Fruit fly (Drosophila melanogaster): ENCODE measurements around the gene Rsod.

Rsod gene

dm6 chr3R:30164162-30164561 is 6.8 kb downstream of the Rsod start (continued):
- TF ChIP-seq CG17359 (tag; optimal IDR thresholded peaks at IDR 0.05), result peak; percentile 43
- TF ChIP-seq Drgx (GFP tag; IDR thresholded peaks at IDR 0.05), result peak; percentile 86
- no peak for TF ChIP-seq danr (GFP tag; IDR thresholded peaks at IDR 0.05)
- TF ChIP-seq CG14014 (GFP tag; IDR thresholded peaks at IDR 0.05), result peak; percentile 58
- no peak for TF ChIP-seq pros (GFP tag; optimal IDR thresholded peaks at IDR 0.05)
- TF ChIP-seq CG11504 (tag; optimal IDR thresholded peaks at IDR 0.05), result no peak
- peak; percentile 27 for TF ChIP-seq btn (GFP tag; optimal IDR thresholded peaks at IDR 0.05)
- TF ChIP-seq slbo (GFP tag; IDR thresholded peaks at IDR 0.05), result 0 out of 2 replicates have a peak, but pooled peaks have one; percentile 9
- no peak for TF ChIP-seq CG12155 (GFP tag; optimal IDR thresholded peaks at IDR 0.05)
- peak; percentile 45 for TF ChIP-seq esg (GFP tag; conservative IDR thresholded peaks at IDR 0.05)
- TF ChIP-seq CG11560 (tag; IDR thresholded peaks at IDR 0.05), result 0 out of 3 replicates have a peak, but pooled peaks have one; percentile 33
- no peak for TF ChIP-seq Rfx (GFP tag; IDR thresholded peaks at IDR 0.05)
- TF ChIP-seq H2.0 (GFP tag; IDR thresholded peaks at IDR 0.05), result 0 out of 2 replicates have a peak, but pooled peaks have one; percentile 30
- peak; percentile 48 for TF ChIP-seq ttk (GFP tag; IDR thresholded peaks at IDR 0.05)
- peak; percentile 40 for TF ChIP-seq CG18262 (tag; optimal IDR thresholded peaks at IDR 0.05)
- peak; percentile 17 for TF ChIP-seq slp2 (GFP tag; optimal IDR thresholded peaks at IDR 0.05)
- TF ChIP-seq dysf (GFP tag; IDR thresholded peaks at IDR 0.05), result peak; percentile 61; the same call in 2 of the 3 replicates
- no peak for TF ChIP-seq pan (optimal IDR thresholded peaks at IDR 0.05)
- peak in 1 of 2 experiments; percentile 62 for TF ChIP-seq pan (GFP tag; optimal IDR thresholded peaks at IDR 0.05 in 1 of 2, IDR thresholded peaks at IDR 0.05 in 1 of 2)
- peak; percentile 4 for TF ChIP-seq CG13424 (tag; optimal IDR thresholded peaks at IDR 0.05)
- TF ChIP-seq Ada2b (GFP tag; IDR thresholded peaks at IDR 0.05), result peak; percentile 28; the same call in 1 of the 2 replicates
- 0 out of 2 replicates have a peak, but pooled peaks have one; percentile 22 for TF ChIP-seq CG32767 (GFP tag; IDR thresholded peaks at IDR 0.05)
- TF ChIP-seq Oaz (GFP tag; IDR thresholded peaks at IDR 0.05), result no peak
- no peak for TF ChIP-seq Dp (GFP tag; optimal IDR thresholded peaks at IDR 0.05)
- peak; percentile 48; the same call in 1 of the 2 replicates for TF ChIP-seq CG31441 (GFP tag; IDR thresholded peaks at IDR 0.05)
- no peak for TF ChIP-seq CG4424 (GFP tag; optimal IDR thresholded peaks at IDR 0.05)
- TF ChIP-seq CG1603 (tag; optimal IDR thresholded peaks at IDR 0.05), result peak; percentile 51
- peak; percentile 15; the same call in 1 of the 3 replicates for TF ChIP-seq Optix (GFP tag; IDR thresholded peaks at IDR 0.05)
- TF ChIP-seq Atf6 (GFP tag; IDR thresholded peaks at IDR 0.05), result 0 out of 2 replicates have a peak, but pooled peaks have one; percentile 31
- no peak for TF ChIP-seq CG17361 (GFP tag; IDR thresholded peaks at IDR 0.05)
- TF ChIP-seq CG1792 (GFP tag; optimal IDR thresholded peaks at IDR 0.05), result no peak
- 0 out of 3 replicates have a peak, but pooled peaks have one; percentile 46 for TF ChIP-seq ase (GFP tag; IDR thresholded peaks at IDR 0.05)
- peak; percentile 19 for TF ChIP-seq CG12219 (GFP tag; optimal IDR thresholded peaks at IDR 0.05)
- TF ChIP-seq az2 (GFP tag; optimal IDR thresholded peaks at IDR 0.05), result peak; percentile 35
- TF ChIP-seq Ets65A (GFP tag), result peak; percentile 5
- peak; percentile 10 for TF ChIP-seq CG18599 (GFP tag; optimal IDR thresholded peaks at IDR 0.05)
- TF ChIP-seq Mrtf (GFP tag; IDR thresholded peaks at IDR 0.05), result peak; percentile 31; the same call in 1 of the 3 replicates
- TF ChIP-seq HLH3B (GFP tag; IDR thresholded peaks at IDR 0.05), result peak; percentile 64
- TF ChIP-seq Blimp-1 (GFP tag; optimal IDR thresholded peaks at IDR 0.05), result peak; percentile 69
- TF ChIP-seq lilli (GFP tag; optimal IDR thresholded peaks at IDR 0.05), result peak; percentile 6
- peak; percentile 30 for TF ChIP-seq CG7839 (tag; optimal IDR thresholded peaks at IDR 0.05)
- 0 out of 3 replicates have a peak, but pooled peaks have one; percentile 29 for TF ChIP-seq sr (GFP tag; IDR thresholded peaks at IDR 0.05)
- TF ChIP-seq E2f1 (GFP tag; IDR thresholded peaks at IDR 0.05), result peak; percentile 31; the same call in 1 of the 2 replicates
- peak; percentile 25 for TF ChIP-seq ewg (GFP tag; optimal IDR thresholded peaks at IDR 0.05)
- TF ChIP-seq CG12391 (tag; optimal IDR thresholded peaks at IDR 0.05), result peak; percentile 5
- peak in 1 of 2 experiments; percentile 11 for TF ChIP-seq Hr78 (GFP tag; optimal IDR thresholded peaks at IDR 0.05)
- peak; percentile 9 for TF ChIP-seq CG8089 (GFP tag; optimal IDR thresholded peaks at IDR 0.05)
- peak; percentile 28 for TF ChIP-seq Oli (tag; optimal IDR thresholded peaks at IDR 0.05)
- TF ChIP-seq Pdp1 (GFP tag; optimal IDR thresholded peaks at IDR 0.05), result peak in 1 of 2 experiments; percentile 26
- peak; percentile 25 for TF ChIP-seq grau (tag; optimal IDR thresholded peaks at IDR 0.05)
- TF ChIP-seq zfh2 (GFP tag; optimal IDR thresholded peaks at IDR 0.05), result no peak

All from whole organism, embryonic.